Worm (Caenorhabditis elegans): ENCODE results near the gene acl-9.

- TF ChIP-seq fkh-10 (GFP tag; optimal IDR thresholded peaks at IDR 0.05), result no peak
- TF ChIP-seq zip-4 (GFP tag; optimal IDR thresholded peaks at IDR 0.05), result no peak
- TF ChIP-seq rnt-1 (tag; optimal IDR thresholded peaks at IDR 0.05), result no peak
- no peak for TF ChIP-seq ama-1 (optimal IDR thresholded peaks at IDR 0.05)
- TF ChIP-seq snu-23 (GFP tag; optimal IDR thresholded peaks at IDR 0.05), result no peak
These were observed 8.2 kb downstream of the acl-9 start for ce11 chrV:6461250-6461649.

Data from whole organism, L1 larva.